Worm (Caenorhabditis elegans) whole organism, midembryonic: Measurements from ENCODE around the gene Y57G11B.2.

Experiments
- T22C8.4 ChIP-seq: fragments of 200-800 bp; sonication (Bioruptor generic); IDR thresholded peaks from 2 replicates; pipeline ENCODE4 v1.3.6; 2022; ENCODE audit warnings: missing genetic modification characterization, missing compliant biosample characterization
- cog-1 ChIP-seq: sonication (generic microtip); optimal IDR thresholded peaks from 2 replicates; lab custom pipeline; 2016; ENCODE audit warnings: missing genetic modification characterization, missing compliant biosample characterization
- flt-1 ChIP-seq: fragments of 200-800 bp; sonication (Bioruptor generic); IDR thresholded peaks from 2 replicates; pipeline ENCODE4 v1.3.6; 2022; ENCODE audit warnings: missing genetic modification characterization, missing compliant biosample characterization
- klf-2 ChIP-seq: fragments of 200-800 bp; sonication (Bioruptor generic); conservative IDR thresholded peaks from 2 replicates; pipeline ENCODE4 v1.3.6; 2022; ENCODE audit warnings: missing genetic modification reagents, missing genetic modification characterization, missing compliant biosample characterization
- med-1 ChIP-seq: sonication (generic microtip); optimal IDR thresholded peaks from 2 replicates; lab custom pipeline; 2017; ENCODE audit warnings: missing genetic modification characterization, mild to moderate bottlenecking, missing compliant biosample characterization, antibody characterized with exemption, missing genetic modification reagents; ENCODE audit not compliant: insufficient read depth
- ref-1 ChIP-seq: fragments of 200-800 bp; sonication (Bioruptor generic); conservative IDR thresholded peaks from 2 replicates; pipeline ENCODE4 v1.3.6; 2022; ENCODE audit warnings: missing genetic modification reagents, missing genetic modification characterization, missing compliant biosample characterization
- tab-1 ChIP-seq: fragments of 200-800 bp; sonication (Bioruptor generic); IDR thresholded peaks from 2 replicates; pipeline ENCODE4 v1.3.6; 2022; ENCODE audit warnings: missing genetic modification characterization, missing compliant biosample characterization
- ztf-23 ChIP-seq: fragments of 200-800 bp; sonication (Bioruptor generic); IDR thresholded peaks from 2 replicates; pipeline ENCODE4 v1.3.6; 2022; ENCODE audit warnings: missing genetic modification reagents, missing genetic modification characterization, missing compliant biosample characterization
- ztf-29 ChIP-seq: fragments of 200-800 bp; sonication (Bioruptor generic); IDR thresholded peaks from 2 replicates; pipeline ENCODE4 v1.3.6; 2022; ENCODE audit warnings: missing genetic modification reagents, missing genetic modification characterization, missing compliant biosample characterization

Gene Y57G11B.2

DNA sequence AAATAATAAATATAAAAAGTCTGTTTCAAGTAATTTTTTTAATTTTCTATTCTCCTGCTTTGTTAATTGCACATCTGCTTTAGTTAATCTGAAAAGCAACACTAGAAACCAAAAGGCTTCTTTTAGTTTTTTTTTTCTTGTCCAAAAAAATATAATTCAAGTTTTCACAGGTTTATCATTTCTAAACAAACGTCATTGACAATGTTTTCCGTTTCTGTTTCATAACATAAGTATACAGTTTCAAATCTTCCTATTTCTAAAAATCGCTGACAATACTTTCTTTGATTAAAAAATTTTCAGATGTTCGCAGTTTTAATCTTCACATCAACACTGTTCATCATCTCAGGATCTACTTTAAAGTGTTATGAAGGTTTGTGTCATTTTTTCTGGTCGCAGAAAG, at the start of gene Y57G11B.2:
TSS of gene Y57G11B.2 (plus strand) at position 301 of the 400 bp plus-strand sequence.
- TF ChIP-seq cog-1 (tag; lab: Kevin White, UChicago) (no peak), ztf-23 (GFP tag; lab: Robert Waterston, UW) (no peak), klf-2 (GFP tag; lab: Robert Waterston, UW) (no peak), ztf-29 (GFP tag; lab: Robert Waterston, UW) (no peak), ref-1 (no peak), tab-1 (GFP tag; lab: Robert Waterston, UW) (no peak), T22C8.4 (GFP tag; lab: Robert Waterston, UW) (no peak), flt-1 (GFP tag; lab: Robert Waterston, UW) (no peak), med-1 (GFP tag; lab: Kevin White, UChicago) (no peak)

DNA sequence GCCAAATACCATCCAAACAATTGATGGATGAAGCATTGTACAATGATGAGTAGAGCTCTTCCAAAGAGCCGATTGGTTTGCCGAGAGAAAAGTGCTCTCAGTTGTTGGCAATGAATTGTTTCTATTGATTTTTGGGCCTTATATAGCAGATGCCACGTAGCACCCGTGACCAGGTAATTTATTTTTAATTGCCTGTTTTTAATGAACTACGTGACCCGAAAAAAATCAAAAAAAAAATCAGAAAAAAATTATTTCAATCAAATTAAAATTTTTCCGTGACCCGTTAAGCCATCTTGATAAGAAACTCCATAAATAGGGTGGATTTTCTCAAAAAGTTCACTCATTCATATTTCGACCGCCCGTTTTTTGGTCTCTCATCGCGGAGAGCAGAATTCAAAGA, 45.7 kb upstream of the Y57G11B.2 start, which contains the start of the genes Y57G11A.2 and T27E7.1:
TSS of gene Y57G11A.2 (minus strand) at position 101 of the 400 bp plus-strand sequence.
TSS of gene T27E7.1 (plus strand) at position 337 of the 400 bp plus-strand sequence.
- TF ChIP-seq flt-1 (GFP tag; lab: Robert Waterston, UW) (no peak), T22C8.4 (GFP tag; lab: Robert Waterston, UW) (no peak), tab-1 (GFP tag; lab: Robert Waterston, UW) (no peak), med-1 (GFP tag; lab: Kevin White, UChicago) (no peak), klf-2 (GFP tag; lab: Robert Waterston, UW) (no peak), cog-1 (tag; lab: Kevin White, UChicago) (no peak), ztf-29 (GFP tag; lab: Robert Waterston, UW) (no peak), ref-1 (no peak), ztf-23 (GFP tag; lab: Robert Waterston, UW) (no peak)

DNA sequence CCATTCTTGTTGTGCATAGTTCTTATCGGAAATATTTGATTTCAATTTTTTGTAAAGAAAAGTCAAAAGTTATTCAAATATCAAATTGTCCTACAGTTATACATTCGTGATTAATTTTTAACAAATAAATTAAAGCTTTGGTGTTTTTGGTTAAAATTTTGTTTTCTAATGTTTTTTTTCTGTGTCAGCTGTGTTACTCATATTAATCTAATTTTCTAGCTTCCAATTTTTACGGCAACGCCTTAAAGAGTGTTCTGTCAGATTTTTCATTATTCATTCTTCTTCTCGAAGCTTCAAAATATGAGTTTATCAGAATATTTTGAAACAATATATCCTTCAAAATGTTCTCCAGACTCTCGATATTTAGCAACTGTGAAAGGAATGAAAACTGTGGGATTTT, 41.6 kb upstream of the Y57G11B.2 start, which contains the start of gene srh-63:
TSS of gene srh-63 (plus strand) at position 301 of the 400 bp plus-strand sequence.
- no peak for TF ChIP-seq cog-1 (tag; lab: Kevin White, UChicago)
- no peak for TF ChIP-seq ref-1
- TF ChIP-seq T22C8.4 (GFP tag; lab: Robert Waterston, UW): no peak
- no peak for TF ChIP-seq ztf-23 (GFP tag; lab: Robert Waterston, UW)
- TF ChIP-seq flt-1 (GFP tag; lab: Robert Waterston, UW): no peak
- no peak for TF ChIP-seq ztf-29 (GFP tag; lab: Robert Waterston, UW)
- no peak for TF ChIP-seq tab-1 (GFP tag; lab: Robert Waterston, UW)
- TF ChIP-seq med-1 (GFP tag; lab: Kevin White, UChicago): no peak
- TF ChIP-seq klf-2 (GFP tag; lab: Robert Waterston, UW): no peak

DNA sequence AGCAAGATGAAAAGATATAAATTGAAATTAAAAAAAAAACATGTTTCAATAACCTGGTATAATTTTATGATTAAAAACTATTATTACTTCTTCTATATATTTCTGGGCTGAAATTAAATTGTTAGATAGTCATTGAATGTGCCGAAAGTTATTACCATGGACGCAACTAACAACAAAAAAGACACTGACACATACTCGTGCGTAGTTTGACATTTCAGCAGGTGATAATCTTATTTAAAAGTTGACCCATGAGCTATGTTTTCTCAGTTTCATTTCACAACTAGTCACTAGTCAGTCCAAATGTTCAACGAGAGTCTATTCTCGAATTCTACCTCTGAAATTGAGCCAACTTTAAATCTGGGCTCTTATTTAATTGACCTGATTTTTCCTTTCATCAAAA, 36.4 kb upstream of the Y57G11B.2 start, which contains the start of gene T27E7.3:
TSS of gene T27E7.3 (plus strand) at position 301 of the 400 bp plus-strand sequence.
- TF ChIP-seq med-1 (GFP tag; lab: Kevin White, UChicago) (no peak), ztf-23 (GFP tag; lab: Robert Waterston, UW) (no peak), T22C8.4 (GFP tag; lab: Robert Waterston, UW) (no peak), tab-1 (GFP tag; lab: Robert Waterston, UW) (no peak), ztf-29 (GFP tag; lab: Robert Waterston, UW) (no peak), flt-1 (GFP tag; lab: Robert Waterston, UW) (no peak), klf-2 (GFP tag; lab: Robert Waterston, UW) (no peak), ref-1 (no peak), cog-1 (tag; lab: Kevin White, UChicago) (no peak)

DNA sequence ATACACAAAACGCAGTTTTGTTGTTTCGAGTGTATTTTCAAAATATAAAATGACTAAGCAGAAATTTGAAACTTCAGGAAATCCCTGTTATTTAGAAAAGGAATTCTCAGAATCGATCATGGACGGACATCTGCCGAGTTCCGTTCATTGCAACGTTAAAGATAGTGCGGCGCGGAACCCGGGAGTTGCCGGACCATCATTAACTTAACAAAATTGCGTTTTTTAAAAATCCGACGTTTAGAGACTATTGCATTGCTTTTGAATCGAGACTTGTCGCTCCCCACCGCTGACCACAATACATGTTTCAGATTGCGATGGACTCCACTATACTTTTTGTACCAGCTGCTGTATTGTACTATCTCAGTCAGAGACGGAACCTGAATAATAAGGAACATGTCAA, 35.1 kb upstream of the Y57G11B.2 start:
- TF ChIP-seq cog-1 (tag; lab: Kevin White, UChicago) (no peak), T22C8.4 (GFP tag; lab: Robert Waterston, UW) (no peak), ztf-23 (GFP tag; lab: Robert Waterston, UW) (no peak), tab-1 (GFP tag; lab: Robert Waterston, UW) (no peak), ref-1 (no peak)

DNA sequence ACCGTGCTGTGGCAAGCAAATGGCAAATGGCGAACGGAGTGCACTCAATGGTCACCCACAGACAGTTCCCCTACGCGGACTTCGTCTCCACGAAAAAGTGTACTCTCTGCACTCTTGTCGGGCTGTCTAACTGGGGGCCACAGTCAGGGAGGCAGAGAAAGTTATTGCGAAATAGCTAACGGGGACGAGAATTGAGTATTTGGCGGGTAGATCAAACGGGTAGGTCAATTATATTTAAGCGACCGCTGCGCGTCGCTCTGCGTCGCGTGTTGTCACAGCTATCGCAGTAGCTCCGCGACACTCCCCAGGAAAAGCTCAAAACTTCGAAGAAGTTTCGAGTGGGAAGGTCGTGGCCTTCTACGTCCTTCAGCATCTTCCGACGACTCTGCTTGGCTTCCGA, 32.8 kb upstream of the Y57G11B.2 start:
- no peak for TF ChIP-seq ztf-23 (GFP tag; lab: Robert Waterston, UW)
- TF ChIP-seq klf-2 (GFP tag; lab: Robert Waterston, UW): no peak
- no peak for TF ChIP-seq ztf-29 (GFP tag; lab: Robert Waterston, UW)
- TF ChIP-seq cog-1 (tag; lab: Kevin White, UChicago): no peak
- no peak for TF ChIP-seq flt-1 (GFP tag; lab: Robert Waterston, UW)
- TF ChIP-seq ref-1: no peak
- TF ChIP-seq tab-1 (GFP tag; lab: Robert Waterston, UW): no peak
- TF ChIP-seq T22C8.4 (GFP tag; lab: Robert Waterston, UW): no peak

DNA sequence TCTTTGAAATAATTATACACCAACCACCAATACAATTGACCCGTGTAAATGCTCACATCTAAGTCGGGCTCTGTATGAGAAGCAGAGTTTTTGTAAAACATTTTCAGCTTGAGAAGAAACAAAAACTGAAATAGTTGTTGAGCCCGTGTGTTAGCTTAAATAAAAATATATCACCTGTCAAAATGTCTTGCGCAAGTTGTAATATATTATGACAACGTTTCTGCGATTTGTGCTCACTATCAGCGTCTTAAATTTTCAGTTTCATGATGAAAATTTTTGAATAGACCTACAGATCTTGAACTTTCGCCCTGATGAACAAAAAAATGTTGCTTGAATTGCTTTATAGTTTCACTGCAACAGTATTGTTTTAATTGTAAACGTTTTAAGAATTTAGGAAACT, 30.2 kb upstream of the Y57G11B.2 start, which contains the start of gene T27E7.4:
TSS of gene T27E7.4 (minus strand) at position 101 of the 400 bp plus-strand sequence.
- TF ChIP-seq med-1 (GFP tag; lab: Kevin White, UChicago) (no peak), flt-1 (GFP tag; lab: Robert Waterston, UW) (no peak), T22C8.4 (GFP tag; lab: Robert Waterston, UW) (no peak), cog-1 (tag; lab: Kevin White, UChicago) (no peak), klf-2 (GFP tag; lab: Robert Waterston, UW) (no peak), ref-1 (no peak), ztf-23 (GFP tag; lab: Robert Waterston, UW) (no peak), ztf-29 (GFP tag; lab: Robert Waterston, UW) (no peak), tab-1 (GFP tag; lab: Robert Waterston, UW) (no peak)

DNA sequence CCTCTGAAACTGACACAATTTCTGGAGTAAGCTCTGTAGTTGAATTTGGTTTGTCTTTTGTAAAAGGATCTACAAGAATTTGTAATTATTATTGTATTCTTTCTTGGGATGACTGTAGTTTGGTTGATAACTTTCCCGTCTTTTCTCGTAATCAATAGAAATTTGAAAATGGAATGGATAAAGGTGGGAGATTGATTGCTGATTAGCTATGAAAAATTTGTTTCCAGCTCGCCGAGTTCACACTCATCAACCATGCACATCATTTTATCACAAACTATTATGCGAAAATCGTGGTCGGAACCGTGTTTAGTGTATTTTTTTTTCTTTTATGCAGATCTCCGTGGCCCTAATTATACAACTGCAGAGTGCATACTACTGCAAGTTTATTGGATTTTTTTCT, 28.3 kb upstream of the Y57G11B.2 start, which contains the start of gene T27E7.5:
TSS of gene T27E7.5 (plus strand) at position 253 of the 400 bp plus-strand sequence.
- no peak for TF ChIP-seq T22C8.4 (GFP tag; lab: Robert Waterston, UW)
- no peak for TF ChIP-seq tab-1 (GFP tag; lab: Robert Waterston, UW)
- TF ChIP-seq ztf-23 (GFP tag; lab: Robert Waterston, UW): no peak
- no peak for TF ChIP-seq klf-2 (GFP tag; lab: Robert Waterston, UW)
- TF ChIP-seq cog-1 (tag; lab: Kevin White, UChicago): no peak
- no peak for TF ChIP-seq med-1 (GFP tag; lab: Kevin White, UChicago)
- TF ChIP-seq ztf-29 (GFP tag; lab: Robert Waterston, UW): no peak
- no peak for TF ChIP-seq flt-1 (GFP tag; lab: Robert Waterston, UW)
- TF ChIP-seq ref-1: no peak

DNA sequence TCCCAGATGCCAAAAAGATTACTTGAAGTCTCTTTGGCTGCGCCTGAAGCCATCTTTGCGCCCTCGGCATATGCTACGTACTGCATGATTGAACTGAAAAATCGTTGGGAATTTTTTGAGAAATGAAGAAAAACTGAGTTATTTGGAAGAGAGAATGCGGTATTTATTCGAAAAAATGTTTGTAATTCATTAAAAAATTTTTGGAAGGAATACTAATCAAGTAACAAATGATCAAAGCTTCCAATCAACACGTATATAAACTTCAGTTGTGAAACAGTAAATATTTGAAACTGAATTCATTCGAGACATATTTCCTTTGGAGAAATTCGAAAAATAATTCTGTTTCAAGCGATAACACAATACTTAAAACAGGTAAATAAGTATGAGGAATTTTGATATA, 22.6 kb upstream of the Y57G11B.2 start, which contains the start of gene pals-29:
TSS of gene pals-29 (minus strand) at position 101 of the 400 bp plus-strand sequence.
- TF ChIP-seq T22C8.4 (GFP tag; lab: Robert Waterston, UW): no peak
- no peak for TF ChIP-seq ref-1
- TF ChIP-seq ztf-29 (GFP tag; lab: Robert Waterston, UW): no peak
- TF ChIP-seq med-1 (GFP tag; lab: Kevin White, UChicago): no peak
- no peak for TF ChIP-seq cog-1 (tag; lab: Kevin White, UChicago)
- TF ChIP-seq tab-1 (GFP tag; lab: Robert Waterston, UW): no peak
- no peak for TF ChIP-seq flt-1 (GFP tag; lab: Robert Waterston, UW)
- TF ChIP-seq klf-2 (GFP tag; lab: Robert Waterston, UW): no peak
- no peak for TF ChIP-seq ztf-23 (GFP tag; lab: Robert Waterston, UW)
